In the genomic region with DNA sequence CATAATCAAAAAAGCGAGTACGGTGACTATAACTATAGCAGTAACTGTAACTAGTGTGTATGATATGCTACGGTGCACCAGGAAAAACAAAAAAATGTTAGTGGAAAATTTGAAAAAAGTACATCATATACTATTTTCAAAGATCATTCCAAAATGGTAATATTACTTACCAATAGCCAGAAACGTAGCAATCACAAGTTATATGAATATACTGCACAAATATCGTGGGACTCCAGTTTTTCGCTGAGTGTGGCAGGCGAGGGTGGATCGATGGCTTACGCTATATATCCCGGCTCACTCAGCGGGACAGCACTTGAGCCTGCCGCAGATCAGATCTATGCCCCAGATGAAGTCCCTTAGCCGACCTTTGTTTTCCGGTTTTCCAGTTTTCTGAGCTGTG, we compare ENCODE assay signal across 3 fruit fly cellular contexts.
A peak's percentile ranks its signal among the peaks of the same experiment; 100 is the strongest.
TF ChIP-seq lines count a peak whose summit lies in the region.

No protein-coding gene starts in this region.

- TF ChIP-seq CTCF in whole organism, embryonic (GFP tag; optimal IDR thresholded peaks at IDR 0.05; lab: Kevin White, UChicago): no peak

TF ChIP-seq in whole organism, embryonic, 481 proteins besides CTCF, POLR2A, EP300 and RAD21 (continues in another document):
- TF ChIP-seq CG15696 (tag; optimal IDR thresholded peaks at IDR 0.05; lab: Kevin White, UChicago) (peak; percentile 3), zf30C (GFP tag; optimal IDR thresholded peaks at IDR 0.05; lab: Kevin White, UChicago) (peak; percentile 88), Nf-YA (GFP tag; IDR thresholded peaks at IDR 0.05; lab: Robert Waterston, UW) (no peak), phol (tag; optimal IDR thresholded peaks at IDR 0.05; lab: Kevin White, UChicago) (peak; percentile 6), hth (optimal IDR thresholded peaks at IDR 0.05; lab: Kevin White, UChicago) (no peak), Ets65A (GFP tag; lab: Kevin White, UChicago) (peak; percentile 51), twi (tag; optimal IDR thresholded peaks at IDR 0.05; lab: Kevin White, UChicago) (peak; percentile 38), CG18262 (tag; optimal IDR thresholded peaks at IDR 0.05; lab: Kevin White, UChicago) (peak; percentile 2), Med (GFP tag; lab: Kevin White, UChicago) (peak; percentile 12), abd-A (tag; optimal IDR thresholded peaks at IDR 0.05; lab: Kevin White, UChicago) (no peak), mirr (GFP tag; optimal IDR thresholded peaks at IDR 0.05; lab: Kevin White, UChicago) (no peak), CG1024 (GFP tag; IDR thresholded peaks at IDR 0.05; lab: Robert Waterston, UW) (no peak), Hmr (GFP tag; optimal IDR thresholded peaks at IDR 0.05; lab: Kevin White, UChicago) (no peak), sens (GFP tag; lab: Kevin White, UChicago) (peak; percentile 57), CG17829 (tag; optimal IDR thresholded peaks at IDR 0.05; lab: Kevin White, UChicago) (peak; percentile 1), tio (GFP tag; optimal IDR thresholded peaks at IDR 0.05; lab: Kevin White, UChicago) (no peak), kni (GFP tag; optimal IDR thresholded peaks at IDR 0.05; lab: Kevin White, UChicago) (peak; percentile 48), prd (optimal IDR thresholded peaks at IDR 0.05; lab: Kevin White, UChicago) (no peak), prd (GFP tag; IDR thresholded peaks at IDR 0.05; lab: Robert Waterston, UW) (peak; percentile 58; the same call in 2 of the 3 replicates), crp (GFP tag; optimal IDR thresholded peaks at IDR 0.05; lab: Kevin White, UChicago) (no peak), gem (tag; optimal IDR thresholded peaks at IDR 0.05; lab: Kevin White, UChicago) (peak; percentile 28), chif (GFP tag; optimal IDR thresholded peaks at IDR 0.05; lab: Kevin White, UChicago) (peak in 1 of 2 experiments; percentile 25), CG33213 (GFP tag; optimal IDR thresholded peaks at IDR 0.05; lab: Kevin White, UChicago) (no peak), CG2712 (tag; optimal IDR thresholded peaks at IDR 0.05; lab: Kevin White, UChicago) (peak; percentile 10), CG1603 (tag; optimal IDR thresholded peaks at IDR 0.05; lab: Kevin White, UChicago) (peak; percentile 3), dmrt11E (tag; optimal IDR thresholded peaks at IDR 0.05; lab: Kevin White, UChicago) (peak; percentile 35), zen (tag; optimal IDR thresholded peaks at IDR 0.05; lab: Kevin White, UChicago) (peak; percentile 30), ssp (GFP tag; IDR thresholded peaks at IDR 0.05; lab: Robert Waterston, UW) (no peak), grn (GFP tag; optimal IDR thresholded peaks at IDR 0.05; lab: Kevin White, UChicago) (peak; percentile 39), CG4404 (GFP tag; IDR thresholded peaks at IDR 0.05; lab: Robert Waterston, UW) (peak; percentile 23; the same call in 1 of the 2 replicates)

TF ChIP-seq in whole organism, prepupa, 60 proteins besides CTCF, POLR2A, EP300 and RAD21:
- no peak for TF ChIP-seq CG9139 (GFP tag; optimal IDR thresholded peaks at IDR 0.05; lab: Kevin White, UChicago)
- peak; percentile 37 for TF ChIP-seq Eip78C (GFP tag; lab: Kevin White, UChicago)
- TF ChIP-seq Hr4 (GFP tag; optimal IDR thresholded peaks at IDR 0.05; lab: Kevin White, UChicago): peak; percentile 5
- 0 out of 2 replicates have a peak, but pooled peaks have one; percentile 38 for TF ChIP-seq CG15336 (GFP tag; IDR thresholded peaks at IDR 0.05; lab: Robert Waterston, UW)
- no peak for TF ChIP-seq Ets96B (tag; optimal IDR thresholded peaks at IDR 0.05; lab: Kevin White, UChicago)
- TF ChIP-seq Met (GFP tag; optimal IDR thresholded peaks at IDR 0.05; lab: Kevin White, UChicago): no peak
- TF ChIP-seq acj6 (GFP tag; optimal IDR thresholded peaks at IDR 0.05; lab: Kevin White, UChicago): no peak
- 0 out of 3 replicates have a peak, but pooled peaks have one; percentile 17 for TF ChIP-seq eg (GFP tag; IDR thresholded peaks at IDR 0.05; lab: Robert Waterston, UW)
- TF ChIP-seq CG32006 (GFP tag; optimal IDR thresholded peaks at IDR 0.05; lab: Kevin White, UChicago): peak; percentile 17
- no peak for TF ChIP-seq achi (GFP tag; optimal IDR thresholded peaks at IDR 0.05; lab: Kevin White, UChicago)
- no peak for TF ChIP-seq CG6854 (GFP tag; optimal IDR thresholded peaks at IDR 0.05; lab: Kevin White, UChicago)
- no peak for TF ChIP-seq Lpt (GFP tag; optimal IDR thresholded peaks at IDR 0.05; lab: Kevin White, UChicago)
- TF ChIP-seq CG6276 (GFP tag; optimal IDR thresholded peaks at IDR 0.05; lab: Kevin White, UChicago): no peak
- no peak for TF ChIP-seq CG10669 (GFP tag; optimal IDR thresholded peaks at IDR 0.05; lab: Kevin White, UChicago)
- no peak for TF ChIP-seq net (GFP tag; optimal IDR thresholded peaks at IDR 0.05; lab: Kevin White, UChicago)
- TF ChIP-seq vri (GFP tag; optimal IDR thresholded peaks at IDR 0.05; lab: Kevin White, UChicago): no peak
- TF ChIP-seq Eip93F (GFP tag; optimal IDR thresholded peaks at IDR 0.05; lab: Kevin White, UChicago): no peak

TF ChIP-seq in whole organism, pupa, 21 proteins besides CTCF, POLR2A, EP300 and RAD21:
- TF ChIP-seq CG32121 (GFP tag; IDR thresholded peaks at IDR 0.05; lab: Robert Waterston, UW) (peak; percentile 44; the same call in 1 of the 2 replicates), Ets98B (GFP tag; IDR thresholded peaks at IDR 0.05; lab: Robert Waterston, UW) (0 out of 2 replicates have a peak, but pooled peaks have one; percentile 17), CG4496 (GFP tag; IDR thresholded peaks at IDR 0.05; lab: Robert Waterston, UW) (no peak)
